Fruit fly (Drosophila melanogaster): ENCODE results near the gene CG43092.

Gene CG43092

dm6 chr3R:22745432-22745831 lies 24.0 kb downstream of the CG43092 start, which contains the start of the genes vret and HP1c (continued):
- TF ChIP-seq CG10959 (GFP tag; IDR thresholded peaks at IDR 0.05) = no peak
- TF ChIP-seq CG34422 (GFP tag; IDR thresholded peaks at IDR 0.05) = peak; percentile 31; the same call in 1 of the 3 replicates
- no peak for TF ChIP-seq CG30431 (GFP tag; optimal IDR thresholded peaks at IDR 0.05)
- TF ChIP-seq MBD-R2 (GFP tag; IDR thresholded peaks at IDR 0.05) = peak; percentile 95
- no peak for TF ChIP-seq Gsc (GFP tag; IDR thresholded peaks at IDR 0.05)
- TF ChIP-seq Awh (GFP tag; IDR thresholded peaks at IDR 0.05) = no peak
- no peak for TF ChIP-seq lmd (GFP tag; IDR thresholded peaks at IDR 0.05)
- no peak for TF ChIP-seq CG10274 (GFP tag; optimal IDR thresholded peaks at IDR 0.05)
- no peak for TF ChIP-seq D19A (tag; optimal IDR thresholded peaks at IDR 0.05)
- TF ChIP-seq Usf (GFP tag; optimal IDR thresholded peaks at IDR 0.05) = no peak
- TF ChIP-seq CG8765 (GFP tag; IDR thresholded peaks at IDR 0.05) = no peak
- no peak for TF ChIP-seq pho (GFP tag; optimal IDR thresholded peaks at IDR 0.05)
- TF ChIP-seq CG8290 (GFP tag; optimal IDR thresholded peaks at IDR 0.05) = no peak
- TF ChIP-seq CG8290 (tag; optimal IDR thresholded peaks at IDR 0.05) = no peak
- no peak for TF ChIP-seq CG18599 (GFP tag; optimal IDR thresholded peaks at IDR 0.05)
- 0 out of 2 replicates have a peak, but pooled peaks have one; percentile 10 for TF ChIP-seq Bgb (GFP tag; IDR thresholded peaks at IDR 0.05; ENCODE audit: partially characterized antibody)
- no peak for TF ChIP-seq ato (GFP tag; IDR thresholded peaks at IDR 0.05; ENCODE audit: partially characterized antibody)
- TF ChIP-seq Antp (GFP tag; optimal IDR thresholded peaks at IDR 0.05) = no peak
- no peak for TF ChIP-seq Xbp1 (GFP tag; optimal IDR thresholded peaks at IDR 0.05)
- no peak for TF ChIP-seq CG16863 (GFP tag; optimal IDR thresholded peaks at IDR 0.05)
- no peak for TF ChIP-seq Max (GFP tag; optimal IDR thresholded peaks at IDR 0.05)
- no peak for TF ChIP-seq ro (GFP tag; IDR thresholded peaks at IDR 0.05)
- TF ChIP-seq CG1024 (GFP tag; IDR thresholded peaks at IDR 0.05) = no peak
- no peak for TF ChIP-seq bigmax (GFP tag; optimal IDR thresholded peaks at IDR 0.05)
- peak; percentile 34 for TF ChIP-seq Ets97D (GFP tag; optimal IDR thresholded peaks at IDR 0.05)
- TF ChIP-seq Hmr (GFP tag; optimal IDR thresholded peaks at IDR 0.05) = no peak
- no peak for TF ChIP-seq CG8388 (GFP tag; optimal IDR thresholded peaks at IDR 0.05)
- no peak for TF ChIP-seq CG8359 (GFP tag; optimal IDR thresholded peaks at IDR 0.05; ENCODE audit: borderline replicate concordance)
- no peak for TF ChIP-seq CG6813 (GFP tag; optimal IDR thresholded peaks at IDR 0.05)
- TF ChIP-seq CG6791 (GFP tag; IDR thresholded peaks at IDR 0.05; ENCODE audit: partially characterized antibody) = peak; percentile 42; the same call in 1 of the 3 replicates
- no peak for TF ChIP-seq unpg (GFP tag; optimal IDR thresholded peaks at IDR 0.05)
- peak; percentile 23 for TF ChIP-seq phol (tag; optimal IDR thresholded peaks at IDR 0.05)
- TF ChIP-seq Rfx (GFP tag; IDR thresholded peaks at IDR 0.05) = no peak
- no peak for TF ChIP-seq zfh1 (GFP tag; IDR thresholded peaks at IDR 0.05)
- no peak for TF ChIP-seq Fer3 (tag; optimal IDR thresholded peaks at IDR 0.05)
- no peak for TF ChIP-seq CG8478 (optimal IDR thresholded peaks at IDR 0.05)
- no peak for TF ChIP-seq NfI (GFP tag; optimal IDR thresholded peaks at IDR 0.05)
- no peak for TF ChIP-seq sens (GFP tag)
- no peak for TF ChIP-seq pb (GFP tag; optimal IDR thresholded peaks at IDR 0.05)
- no peak for TF ChIP-seq CG13424 (tag; optimal IDR thresholded peaks at IDR 0.05)
- no peak for TF ChIP-seq zfh2 (GFP tag; optimal IDR thresholded peaks at IDR 0.05)
- TF ChIP-seq tap (tag; optimal IDR thresholded peaks at IDR 0.05) = no peak
- no peak for TF ChIP-seq Trl (optimal IDR thresholded peaks at IDR 0.05)
- no peak for TF ChIP-seq Trl (GFP tag; optimal IDR thresholded peaks at IDR 0.05)
- no peak for TF ChIP-seq Nf-YC (tag; optimal IDR thresholded peaks at IDR 0.05)
- no peak for TF ChIP-seq eyg (GFP tag; optimal IDR thresholded peaks at IDR 0.05)
- 0 out of 3 replicates have a peak, but pooled peaks have one; percentile 13 for TF ChIP-seq CG7963 (GFP tag; IDR thresholded peaks at IDR 0.05; ENCODE audit: partially characterized antibody)
- peak; percentile 69 for TF ChIP-seq stwl (tag; optimal IDR thresholded peaks at IDR 0.05)
- no peak for TF ChIP-seq run (tag; optimal IDR thresholded peaks at IDR 0.05)
- no peak for TF ChIP-seq tin (GFP tag; optimal IDR thresholded peaks at IDR 0.05)
- no peak for TF ChIP-seq Hey (tag; optimal IDR thresholded peaks at IDR 0.05)
- TF ChIP-seq CG18476 (GFP tag; optimal IDR thresholded peaks at IDR 0.05) = no peak

Measured in whole organism, embryonic.